Fruit fly (Drosophila melanogaster) whole organism, wandering third instar larva: ENCODE data around the gene CG34299.

Experiments used
- Abd-B ChIP-seq: fragments of >200 bp; optimal IDR thresholded peaks from 2 replicates; lab custom pipeline; 2017; ENCODE audit warnings: missing biosample characterization, missing genetic modification characterization
- CG32264 ChIP-seq: fragments of 200-800 bp; sonication (Bioruptor generic); optimal IDR thresholded peaks from 2 replicates; lab custom pipeline; 2016; ENCODE audit warnings: missing biosample characterization, missing genetic modification characterization
- Dfd ChIP-seq: fragments of >200 bp; optimal IDR thresholded peaks from 2 replicates; lab custom pipeline; 2017; ENCODE audit warnings: missing biosample characterization, missing genetic modification characterization
- Dif ChIP-seq: fragments of 200-275, 200-300 bp; sonication (Bioruptor generic); optimal IDR thresholded peaks from 2 replicates; lab custom pipeline; 2018; ENCODE audit warnings: missing biosample characterization, missing genetic modification characterization; ENCODE audit not compliant: partially characterized antibody
- GATAd ChIP-seq: sonication (Bioruptor generic); optimal IDR thresholded peaks from 2 replicates; lab custom pipeline; 2016; ENCODE audit warnings: missing biosample characterization, missing genetic modification characterization
- HLH106 ChIP-seq: fragments of 200-800 bp; optimal IDR thresholded peaks from 3 replicates; lab custom pipeline; 2019; ENCODE audit warnings: missing biosample characterization, mild to moderate bottlenecking, missing genetic modification characterization, moderate library complexity
- Hnf4 ChIP-seq: fragments of 200-800 bp; sonication (Bioruptor generic); optimal IDR thresholded peaks from 2 replicates; lab custom pipeline; 2016; ENCODE audit warnings: missing biosample characterization, mild to moderate bottlenecking, missing genetic modification characterization
- Hr78 ChIP-seq: fragments of >200 bp; optimal IDR thresholded peaks from 2 replicates; lab custom pipeline; 2017; ENCODE audit warnings: missing biosample characterization, missing genetic modification characterization
- Jra ChIP-seq: sonication (Bioruptor generic); optimal IDR thresholded peaks from 2 replicates; lab custom pipeline; 2016; ENCODE audit warnings: missing biosample characterization, missing genetic modification characterization
- Mio ChIP-seq: sonication (Bioruptor generic); optimal IDR thresholded peaks from 2 replicates; lab custom pipeline; 2016; ENCODE audit warnings: missing biosample characterization, missing genetic modification characterization
- Myc ChIP-seq: fragments of >200 bp; optimal IDR thresholded peaks from 2 replicates; lab custom pipeline; 2017
- N ChIP-seq: fragments of >200 bp; optimal IDR thresholded peaks from 2 replicates; lab custom pipeline; 2018; ENCODE audit warnings: missing biosample characterization, missing external identifiers, missing genetic modification characterization
- OdsH ChIP-seq: fragments of 200-800 bp; sonication (Bioruptor generic); optimal IDR thresholded peaks from 2 replicates; lab custom pipeline; 2016; ENCODE audit warnings: missing biosample characterization, mild to moderate bottlenecking, missing genetic modification characterization
- Rel ChIP-seq, 2 experiments: fragments of 200-800 bp; sonication (Bioruptor generic) in 1 of 2; optimal IDR thresholded peaks; 2 replicates in 1 of 2; 3 replicates in 1 of 2; lab custom pipeline; 2016 to 2019; ENCODE audit warnings: mild to moderate bottlenecking in 2 of 2, missing biosample characterization in 2 of 2, missing genetic modification characterization in 2 of 2, moderate library complexity in 1 of 2
- Sp1 ChIP-seq: fragments of 200-800 bp; sonication (Bioruptor generic); optimal IDR thresholded peaks from 3 replicates; lab custom pipeline; 2019; ENCODE audit warnings: missing biosample characterization, mild to moderate bottlenecking, missing genetic modification characterization, moderate library complexity
- Vsx2 ChIP-seq: fragments of 200-300, 225-300 bp; sonication (Bioruptor generic); optimal IDR thresholded peaks from 2 replicates; lab custom pipeline; 2018; ENCODE audit warnings: missing biosample characterization, missing genetic modification characterization; ENCODE audit not compliant: partially characterized antibody
- br ChIP-seq: fragments of 200-800 bp; sonication (Bioruptor generic); optimal IDR thresholded peaks from 2 replicates; lab custom pipeline; 2016; ENCODE audit warnings: missing biosample characterization, missing genetic modification characterization
- brk ChIP-seq: fragments of 200-800 bp; sonication (Bioruptor generic); optimal IDR thresholded peaks from 2 replicates; lab custom pipeline; 2016; ENCODE audit warnings: missing biosample characterization, mild to moderate bottlenecking, missing genetic modification characterization
- dl ChIP-seq, 2 experiments: fragments of 175-275, 200-275 bp in 1 of 2; fragments of 200-275 bp in 1 of 2; sonication (Bioruptor generic); optimal IDR thresholded peaks; lab custom pipeline; 2018; ENCODE audit warnings: mild to moderate bottlenecking in 2 of 2, missing biosample characterization in 2 of 2, missing genetic modification characterization in 2 of 2, moderate library complexity in 2 of 2; ENCODE audit not compliant: partially characterized antibody in 2 of 2, insufficient read depth in 1 of 2
- dmrt93B ChIP-seq: fragments of 200-800 bp; sonication (Bioruptor generic); optimal IDR thresholded peaks from 2 replicates; lab custom pipeline; 2018; ENCODE audit warnings: missing biosample characterization, mild to moderate bottlenecking, missing genetic modification characterization
- dsf ChIP-seq: sonication (Bioruptor generic); optimal IDR thresholded peaks from 2 replicates; lab custom pipeline; 2016; ENCODE audit warnings: missing biosample characterization, missing genetic modification characterization, borderline replicate concordance
- ey ChIP-seq: fragments of 200-800 bp; sonication (Bioruptor generic); optimal IDR thresholded peaks from 2 replicates; lab custom pipeline; 2016; ENCODE audit warnings: missing biosample characterization, missing genetic modification characterization
- foxo ChIP-seq, 2 experiments: fragments of 200-800 bp; sonication (Bioruptor generic); optimal IDR thresholded peaks; 2 replicates in 1 of 2; 3 replicates in 1 of 2; lab custom pipeline; 2016 to 2017; ENCODE audit warnings: missing biosample characterization in 2 of 2, missing genetic modification characterization in 2 of 2
- fru ChIP-seq: fragments of 200-800 bp; sonication (Bioruptor generic); optimal IDR thresholded peaks from 3 replicates; lab custom pipeline; 2016; ENCODE audit warnings: missing biosample characterization, mild to moderate bottlenecking, missing genetic modification characterization
- h ChIP-seq: fragments of 200-800 bp; sonication (Bioruptor generic); optimal IDR thresholded peaks from 3 replicates; lab custom pipeline; 2016; ENCODE audit warnings: missing biosample characterization, mild to moderate bottlenecking, missing genetic modification characterization
- jim ChIP-seq: fragments of 175-275, 200-325 bp; sonication (Bioruptor generic); optimal IDR thresholded peaks from 2 replicates; lab custom pipeline; 2016; ENCODE audit warnings: missing biosample characterization, mild to moderate bottlenecking, missing genetic modification characterization
- lola ChIP-seq: fragments of >200 bp; optimal IDR thresholded peaks from 2 replicates; lab custom pipeline; 2017; ENCODE audit warnings: missing biosample characterization, missing genetic modification characterization
- pan ChIP-seq: fragments of >200 bp; optimal IDR thresholded peaks from 2 replicates; lab custom pipeline; 2017
- psq ChIP-seq: fragments of 200-800 bp; sonication (Bioruptor generic); optimal IDR thresholded peaks from 3 replicates; lab custom pipeline; 2017; ENCODE audit warnings: missing biosample characterization, mild to moderate bottlenecking, missing genetic modification characterization, moderate library complexity
- rgr ChIP-seq: fragments of 200-800 bp; sonication (Bioruptor generic); optimal IDR thresholded peaks from 3 replicates; lab custom pipeline; 2016; ENCODE audit warnings: missing biosample characterization, mild to moderate bottlenecking, missing genetic modification characterization
- sage ChIP-seq: fragments of 200-800 bp; sonication (Bioruptor generic); optimal IDR thresholded peaks from 2 replicates; lab custom pipeline; 2016; ENCODE audit warnings: missing biosample characterization, mild to moderate bottlenecking, missing genetic modification characterization
- sv ChIP-seq: fragments of 200-800 bp; sonication (Bioruptor generic); optimal IDR thresholded peaks from 3 replicates; lab custom pipeline; 2016; ENCODE audit warnings: missing biosample characterization, missing genetic modification characterization
- tai ChIP-seq: sonication (Bioruptor generic); optimal IDR thresholded peaks from 2 replicates; lab custom pipeline; 2016; ENCODE audit warnings: missing biosample characterization, missing genetic modification characterization
- usp ChIP-seq: fragments of >200 bp; optimal IDR thresholded peaks from 2 replicates; lab custom pipeline; 2017; ENCODE audit warnings: missing biosample characterization, missing genetic modification characterization
- woc ChIP-seq: sonication (Bioruptor generic); optimal IDR thresholded peaks from 2 replicates; lab custom pipeline; 2016; ENCODE audit warnings: missing biosample characterization, mild to moderate bottlenecking, missing genetic modification characterization

The CG34299 gene

dm6 chr3R:30268733-30269132 is 19.4 kb downstream of the CG34299 start:
- peak; percentile 0 for TF ChIP-seq psq (GFP tag; lab: Kevin White, UChicago)
- TF ChIP-seq br (GFP tag; lab: Kevin White, UChicago) = no peak
- TF ChIP-seq ey = peak; percentile 17
- TF ChIP-seq h (GFP tag; lab: Kevin White, UChicago) = peak; percentile 16
- TF ChIP-seq foxo (GFP tag; optimal IDR thresholded peaks at IDR 0.05; lab: Kevin White, UChicago) = peak in 1 of 2 experiments; percentile 22
- TF ChIP-seq woc = peak; percentile 8
- TF ChIP-seq tai (GFP tag; lab: Kevin White, UChicago) = no peak
- TF ChIP-seq rgr (GFP tag; lab: Kevin White, UChicago) = peak; percentile 9
- TF ChIP-seq fru = peak; percentile 31

dm6 chr3R:30270318-30271119 is 21.1 kb downstream of the CG34299 start:
- no peak for TF ChIP-seq rgr (GFP tag; lab: Kevin White, UChicago)
- no peak for TF ChIP-seq sage (GFP tag; lab: Kevin White, UChicago)
- peak; percentile 59 for TF ChIP-seq Sp1 (GFP tag; lab: Kevin White, UChicago)
- TF ChIP-seq br (GFP tag; lab: Kevin White, UChicago) = peak; percentile 35
- peak; percentile 52 for TF ChIP-seq woc
- no peak for TF ChIP-seq Mio (GFP tag; lab: Kevin White, UChicago)
- peak; percentile 29 for TF ChIP-seq HLH106
- peak; percentile 10 for TF ChIP-seq Dif (GFP tag; lab: Kevin White, UChicago)
- no peak for TF ChIP-seq psq (GFP tag; lab: Kevin White, UChicago)
- peak; percentile 5 for TF ChIP-seq ey
- TF ChIP-seq brk (GFP tag; lab: Kevin White, UChicago) = peak; percentile 44
- TF ChIP-seq foxo (GFP tag; optimal IDR thresholded peaks at IDR 0.05; lab: Kevin White, UChicago) = peak in 1 of 2 experiments; percentile 31

DNA sequence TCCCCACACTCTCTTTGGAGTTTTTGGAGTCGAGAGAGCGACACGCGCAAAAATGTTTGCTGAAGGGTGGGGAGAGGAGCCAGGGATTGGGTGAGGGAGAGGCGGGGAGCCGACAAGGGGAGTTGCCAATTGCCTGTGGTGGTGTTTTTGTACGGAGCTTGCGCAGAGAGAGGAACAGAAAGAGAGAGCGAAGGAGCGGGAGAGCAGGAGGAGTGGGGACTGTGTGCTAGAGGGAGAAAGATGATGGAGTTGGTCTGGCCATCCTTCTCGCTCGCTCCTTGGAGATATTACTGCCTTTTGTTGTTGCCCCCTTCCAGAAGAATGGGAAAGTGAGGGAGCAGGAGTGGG is 21.7 kb downstream of the CG34299 start:
- TF ChIP-seq Rel (GFP tag; optimal IDR thresholded peaks at IDR 0.05; lab: Kevin White, UChicago) (no peak), Rel (tag; optimal IDR thresholded peaks at IDR 0.05; lab: Kevin White, UChicago) (peak; percentile 28), pan (lab: Kevin White, UChicago) (no peak), Dif (GFP tag; lab: Kevin White, UChicago) (peak; percentile 60), usp (GFP tag; lab: Kevin White, UChicago) (no peak), Hr78 (GFP tag; lab: Kevin White, UChicago) (no peak), lola (GFP tag; lab: Kevin White, UChicago) (no peak), psq (GFP tag; lab: Kevin White, UChicago) (peak; percentile 97), Myc (lab: Kevin White, UChicago) (no peak), Hnf4 (GFP tag; lab: Kevin White, UChicago) (no peak), foxo (GFP tag; optimal IDR thresholded peaks at IDR 0.05; lab: Kevin White, UChicago) (no peak), fru (peak; percentile 94), br (GFP tag; lab: Kevin White, UChicago) (no peak), tai (GFP tag; lab: Kevin White, UChicago) (peak; percentile 84), dl (GFP tag; optimal IDR thresholded peaks at IDR 0.05; lab: Kevin White, UChicago; ENCODE audit: insufficient read depth in 1 of 2, partially characterized antibody in 2 of 2) (peak; percentile 34 to 50), Jra (GFP tag; lab: Kevin White, UChicago) (no peak), jim (no peak), Sp1 (GFP tag; lab: Kevin White, UChicago) (no peak), woc (no peak), Vsx2 (GFP tag; lab: Kevin White, UChicago) (peak; percentile 62), Dfd (GFP tag; lab: Kevin White, UChicago) (no peak), dsf (GFP tag; lab: Kevin White, UChicago) (no peak)

DNA sequence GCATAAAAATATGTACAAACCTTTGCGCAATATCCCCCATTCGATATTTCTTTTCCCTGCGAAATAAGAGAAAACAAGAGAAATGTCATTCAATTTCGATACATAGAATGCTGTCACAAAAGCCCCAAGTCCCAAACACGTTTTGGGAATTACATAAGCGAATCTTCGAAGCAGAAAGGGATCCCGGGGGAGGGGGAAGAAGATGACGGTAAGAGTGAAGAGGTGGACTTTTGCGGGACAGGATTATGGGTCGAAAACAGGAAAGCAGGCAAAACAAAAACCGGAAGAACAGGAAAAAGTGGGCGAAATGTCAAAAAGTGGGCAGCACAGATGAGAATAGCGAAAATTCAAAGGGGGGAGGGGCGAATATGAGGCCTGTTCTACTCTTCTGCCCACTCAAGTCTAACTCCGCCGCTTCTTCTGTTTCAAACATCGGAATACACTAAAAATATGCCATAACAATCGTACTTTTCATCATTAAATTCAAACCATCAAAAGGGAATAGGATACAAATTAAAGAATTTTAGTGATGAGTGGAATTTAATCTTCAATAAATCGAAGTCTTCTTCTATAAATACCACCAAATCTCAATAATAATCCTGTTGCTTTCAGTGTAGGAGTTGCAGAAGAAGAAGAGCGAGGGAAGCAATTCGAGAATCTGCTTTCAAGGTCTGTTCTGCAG is 22.9 kb downstream of the CG34299 start:
- TF ChIP-seq Rel (GFP tag; optimal IDR thresholded peaks at IDR 0.05; lab: Kevin White, UChicago) (peak; percentile 76), Rel (tag; optimal IDR thresholded peaks at IDR 0.05; lab: Kevin White, UChicago) (peak; percentile 66), Myc (lab: Kevin White, UChicago) (no peak), foxo (GFP tag; optimal IDR thresholded peaks at IDR 0.05; lab: Kevin White, UChicago) (peak; percentile 84 to 98), Hr78 (GFP tag; lab: Kevin White, UChicago) (no peak), HLH106 (peak; percentile 95), Sp1 (GFP tag; lab: Kevin White, UChicago) (peak; percentile 97), tai (GFP tag; lab: Kevin White, UChicago) (peak; percentile 92), GATAd (GFP tag; lab: Kevin White, UChicago) (peak; percentile 21), usp (GFP tag; lab: Kevin White, UChicago) (no peak), N (no peak), dsf (GFP tag; lab: Kevin White, UChicago) (peak; percentile 82), Dfd (GFP tag; lab: Kevin White, UChicago) (no peak), dl (GFP tag; optimal IDR thresholded peaks at IDR 0.05; lab: Kevin White, UChicago; ENCODE audit: insufficient read depth in 1 of 2, partially characterized antibody in 2 of 2) (peak in 1 of 2 experiments; percentile 25), ey (peak; percentile 98), OdsH (GFP tag; lab: Kevin White, UChicago) (peak; percentile 97), sv (no peak), fru (peak; percentile 98), lola (GFP tag; lab: Kevin White, UChicago) (no peak), rgr (GFP tag; lab: Kevin White, UChicago) (peak; percentile 98), sage (GFP tag; lab: Kevin White, UChicago) (peak; percentile 92), Jra (GFP tag; lab: Kevin White, UChicago) (peak; percentile 90), CG32264 (peak; percentile 91), Abd-B (GFP tag; lab: Kevin White, UChicago) (no peak), dmrt93B (GFP tag; lab: Kevin White, UChicago) (peak; percentile 92), Dif (GFP tag; lab: Kevin White, UChicago) (peak; percentile 9)
